Fruit fly (Drosophila melanogaster) whole organism, pupa: ENCODE data around the gene sle.

Source experiments
- CG10348 ChIP-seq: fragments of 200-800 bp; sonication (Bioruptor generic); IDR thresholded peaks from 2 replicates; pipeline ENCODE4 v1.3.6; 2022; ENCODE audit warnings: missing biosample characterization, missing genetic modification characterization
- CG12605 ChIP-seq: fragments of 200-800 bp; sonication (Bioruptor generic); IDR thresholded peaks from 2 replicates; pipeline ENCODE4 v1.3.6; 2022; ENCODE audit warnings: missing biosample characterization, missing genetic modification characterization
- CG13204 ChIP-seq: fragments of 200-800 bp; sonication (Bioruptor generic); optimal IDR thresholded peaks from 2 replicates; lab custom pipeline; 2018; ENCODE audit warnings: missing biosample characterization, mild to moderate bottlenecking, missing genetic modification characterization, moderate library complexity
- CG14655 ChIP-seq: fragments of 200-800 bp; sonication (Bioruptor generic); optimal IDR thresholded peaks from 3 replicates; lab custom pipeline; 2017; ENCODE audit warnings: mild to moderate bottlenecking, missing biosample characterization, missing genetic modification reagents, missing genetic modification characterization
- CG15710 ChIP-seq: fragments of 200-800 bp; sonication (Bioruptor generic); optimal IDR thresholded peaks from 2 replicates; lab custom pipeline; 2018; ENCODE audit warnings: missing biosample characterization, mild to moderate bottlenecking, missing genetic modification characterization, moderate library complexity
- CG17806 ChIP-seq: fragments of 200-800 bp; sonication (Bioruptor generic); optimal IDR thresholded peaks from 2 replicates; lab custom pipeline; 2018; ENCODE audit warnings: missing biosample characterization, mild to moderate bottlenecking, missing genetic modification characterization, moderate library complexity
- CG32121 ChIP-seq: fragments of 200-800 bp; sonication (Bioruptor generic); IDR thresholded peaks from 2 replicates; pipeline ENCODE4 v1.3.6; 2022; ENCODE audit warnings: missing biosample characterization, missing genetic modification characterization
- CG34367 ChIP-seq: fragments of 200-800 bp; sonication (Bioruptor generic); optimal IDR thresholded peaks from 2 replicates; lab custom pipeline; 2018; ENCODE audit warnings: missing biosample characterization, mild to moderate bottlenecking, missing genetic modification characterization
- CG4496 ChIP-seq: fragments of 200-800 bp; sonication (Bioruptor generic); IDR thresholded peaks from 3 replicates; pipeline ENCODE4 v1.3.6; 2022; ENCODE audit warnings: missing biosample characterization, missing genetic modification characterization
- CG8159 ChIP-seq: fragments of 200-800 bp; sonication (Bioruptor generic); optimal IDR thresholded peaks from 3 replicates; lab custom pipeline; 2018; ENCODE audit warnings: missing biosample characterization, mild to moderate bottlenecking, missing genetic modification characterization, moderate library complexity
- CG8301 ChIP-seq: fragments of 200-800 bp; sonication (Bioruptor generic); optimal IDR thresholded peaks from 2 replicates; lab custom pipeline; 2018; ENCODE audit warnings: missing biosample characterization, mild to moderate bottlenecking, missing genetic modification characterization
- CG9948 ChIP-seq: fragments of 200-800 bp; sonication (Bioruptor generic); optimal IDR thresholded peaks from 2 replicates; lab custom pipeline; 2018; ENCODE audit warnings: missing biosample characterization, mild to moderate bottlenecking, missing genetic modification characterization, moderate library complexity
- D1 ChIP-seq: fragments of 200-800 bp; sonication (Bioruptor generic); optimal IDR thresholded peaks from 2 replicates; lab custom pipeline; 2018; ENCODE audit warnings: missing biosample characterization, mild to moderate bottlenecking, missing genetic modification characterization, moderate library complexity
- EcR ChIP-seq: fragments of 200-800 bp; sonication (Bioruptor generic); optimal IDR thresholded peaks from 3 replicates; lab custom pipeline; 2019; ENCODE audit warnings: missing biosample characterization, missing genetic modification characterization, mild to moderate bottlenecking, moderate library complexity, missing genetic modification reagents
- Ets98B ChIP-seq: fragments of 200-800 bp; sonication (Bioruptor generic); IDR thresholded peaks from 2 replicates; pipeline ENCODE4 v1.3.6; 2022; ENCODE audit warnings: missing biosample characterization, missing genetic modification characterization
- Pif1A ChIP-seq: fragments of 200-800 bp; sonication (Bioruptor generic); optimal IDR thresholded peaks from 3 replicates; lab custom pipeline; 2016; ENCODE audit warnings: missing biosample characterization, missing genetic modification characterization
- Pif1B ChIP-seq: fragments of 200-800 bp; sonication (Bioruptor generic); optimal IDR thresholded peaks from 3 replicates; lab custom pipeline; 2016; ENCODE audit warnings: missing biosample characterization, missing genetic modification characterization
- Snoo ChIP-seq: fragments of 200-800 bp; sonication (Bioruptor generic); optimal IDR thresholded peaks from 3 replicates; lab custom pipeline; 2017; ENCODE audit warnings: missing biosample characterization, mild to moderate bottlenecking, missing genetic modification characterization, inconsistent platforms
- fd96Ca ChIP-seq: fragments of 200-800 bp; sonication (Bioruptor generic); IDR thresholded peaks from 3 replicates; pipeline ENCODE4 v1.3.6; 2022; ENCODE audit warnings: missing biosample characterization, missing genetic modification characterization
- gl ChIP-seq: fragments of 200-800 bp; sonication (Bioruptor generic); optimal IDR thresholded peaks from 2 replicates; lab custom pipeline; 2018; ENCODE audit warnings: missing biosample characterization, mild to moderate bottlenecking, missing genetic modification characterization
- rn ChIP-seq: fragments of 200-800 bp; sonication (Bioruptor generic); IDR thresholded peaks from 2 replicates; pipeline ENCODE4 v1.3.6; 2022; ENCODE audit warnings: missing biosample characterization, missing genetic modification characterization

The sle gene

DNA sequence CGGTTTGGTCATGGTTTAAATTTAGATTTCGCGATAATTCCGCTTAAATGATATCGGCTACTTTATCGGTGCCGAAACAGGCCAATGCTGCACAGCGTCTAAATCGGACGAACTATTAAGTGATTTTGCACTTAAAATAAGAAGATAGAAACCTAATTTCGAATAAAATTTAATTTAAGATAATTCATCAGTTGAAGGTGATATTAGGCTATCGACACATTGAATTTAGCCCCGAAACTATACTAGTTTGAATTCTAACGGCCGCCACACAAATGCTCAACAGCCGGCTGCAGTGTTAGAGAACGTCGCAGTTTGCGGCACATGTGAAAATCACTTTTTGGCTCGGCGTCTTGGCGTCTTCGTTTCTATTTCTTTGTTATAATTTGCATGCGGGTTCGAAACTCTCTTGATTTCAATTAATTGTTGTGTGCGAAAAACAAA, at the start of gene sle:
Gene sle, plus strand, starts transcription at position 293 of the 441 bp plus-strand sequence.
- TF ChIP-seq Snoo (tag; lab: Kevin White, UChicago) (peak; percentile 62), fd96Ca (GFP tag; lab: Robert Waterston, UW) (0 out of 3 replicates have a peak, but pooled peaks have one; percentile 7), CG4496 (peak; percentile 16; the same call in 1 of the 3 replicates), CG34367 (tag; lab: Kevin White, UChicago) (no peak), CG9948 (tag; lab: Kevin White, UChicago) (peak; percentile 2), CG32121 (GFP tag; lab: Robert Waterston, UW) (no peak), CG15710 (tag; lab: Kevin White, UChicago) (peak; percentile 17), CG17806 (tag; lab: Kevin White, UChicago) (peak; percentile 28)

dm6 chr3R:10284169-10284568, 48.7 kb upstream of the sle start:
- TF ChIP-seq Pif1A (GFP tag; lab: Kevin White, UChicago) = no peak
- TF ChIP-seq Pif1B (GFP tag; lab: Kevin White, UChicago) = no peak
- TF ChIP-seq EcR (GFP tag; lab: Kevin White, UChicago) = no peak
- no peak for TF ChIP-seq CG8301
- TF ChIP-seq Ets98B (GFP tag; lab: Robert Waterston, UW) = no peak; the same call in 1 of the 2 replicates
- no peak for TF ChIP-seq fd96Ca (GFP tag; lab: Robert Waterston, UW)
- no peak for TF ChIP-seq CG34367 (tag; lab: Kevin White, UChicago)
- no peak for TF ChIP-seq gl (tag; lab: Kevin White, UChicago)
- TF ChIP-seq rn (GFP tag; lab: Robert Waterston, UW) = no peak
- no peak for TF ChIP-seq CG10348 (GFP tag; lab: Robert Waterston, UW)
- TF ChIP-seq D1 (tag; lab: Kevin White, UChicago) = no peak
- no peak for TF ChIP-seq CG4496
- no peak for TF ChIP-seq CG9948 (tag; lab: Kevin White, UChicago)
- TF ChIP-seq CG15710 (tag; lab: Kevin White, UChicago) = no peak
- TF ChIP-seq CG12605 (GFP tag; lab: Robert Waterston, UW) = no peak
- TF ChIP-seq CG8159 (tag; lab: Kevin White, UChicago) = no peak
- no peak for TF ChIP-seq CG17806 (tag; lab: Kevin White, UChicago)
- no peak for TF ChIP-seq CG14655 (GFP tag; lab: Kevin White, UChicago)

DNA sequence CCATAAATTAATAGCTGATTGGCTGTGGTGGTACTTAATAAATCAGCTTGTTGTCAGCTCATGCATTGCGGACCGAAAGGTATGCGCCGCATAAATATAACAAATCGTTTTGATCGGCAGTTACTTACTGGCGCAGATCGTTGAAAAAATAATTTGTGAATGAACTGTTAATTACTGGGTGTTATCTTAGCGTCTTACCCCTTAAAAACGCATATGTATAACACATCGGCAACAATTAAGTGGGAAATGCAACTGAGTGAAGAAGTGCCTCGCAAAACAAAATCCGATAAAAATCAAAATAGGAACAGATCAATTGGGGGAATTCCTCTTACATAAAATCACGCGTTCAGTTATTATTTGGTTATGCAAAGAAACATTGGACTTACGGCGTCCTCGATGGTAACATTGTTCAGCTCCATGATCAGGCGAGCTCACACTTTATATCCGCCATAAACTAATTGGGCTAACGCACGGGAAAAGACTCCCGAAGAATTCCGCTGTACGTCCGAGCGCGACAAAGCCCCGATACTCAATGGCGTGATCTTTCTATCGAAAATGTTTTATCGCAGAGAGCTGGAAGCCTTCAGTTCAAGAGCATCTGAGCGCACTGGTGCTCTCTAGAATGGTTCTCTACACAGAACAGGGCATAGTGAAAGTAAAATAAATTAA, 21.7 kb upstream of the sle start, which contains the start of gene CG6293:
Gene CG6293, minus strand, starts transcription at position 538 of the 669 bp plus-strand sequence.
- TF ChIP-seq CG12605 (GFP tag; lab: Robert Waterston, UW) = no peak
- no peak for TF ChIP-seq CG17806 (tag; lab: Kevin White, UChicago)
- no peak for TF ChIP-seq D1 (tag; lab: Kevin White, UChicago)
- no peak for TF ChIP-seq Pif1B (GFP tag; lab: Kevin White, UChicago)
- no peak for TF ChIP-seq CG8301
- no peak for TF ChIP-seq Ets98B (GFP tag; lab: Robert Waterston, UW)
- TF ChIP-seq CG4496 = no peak
- no peak for TF ChIP-seq EcR (GFP tag; lab: Kevin White, UChicago)
- no peak for TF ChIP-seq CG15710 (tag; lab: Kevin White, UChicago)
- TF ChIP-seq Pif1A (GFP tag; lab: Kevin White, UChicago) = no peak
- no peak for TF ChIP-seq CG10348 (GFP tag; lab: Robert Waterston, UW)
- no peak for TF ChIP-seq CG34367 (tag; lab: Kevin White, UChicago)
- no peak for TF ChIP-seq CG9948 (tag; lab: Kevin White, UChicago)
- TF ChIP-seq CG8159 (tag; lab: Kevin White, UChicago) = no peak
- TF ChIP-seq CG13204 (GFP tag; lab: Kevin White, UChicago) = no peak
- no peak for TF ChIP-seq rn (GFP tag; lab: Robert Waterston, UW)
- no peak for TF ChIP-seq CG14655 (GFP tag; lab: Kevin White, UChicago)
- no peak; the same call in 2 of the 3 replicates for TF ChIP-seq fd96Ca (GFP tag; lab: Robert Waterston, UW)

- no peak for TF ChIP-seq CG10348 (GFP tag; lab: Robert Waterston, UW)
- TF ChIP-seq Ets98B (GFP tag; lab: Robert Waterston, UW) = no peak
- no peak for TF ChIP-seq CG13204 (GFP tag; lab: Kevin White, UChicago)
- no peak for TF ChIP-seq CG32121 (GFP tag; lab: Robert Waterston, UW)
- no peak for TF ChIP-seq gl (tag; lab: Kevin White, UChicago)
Measured at dm6 chr3R:10311745-10312088, 21.2 kb upstream of the sle start.

- TF ChIP-seq rn (GFP tag; lab: Robert Waterston, UW) (no peak), CG14655 (GFP tag; lab: Kevin White, UChicago) (no peak), Snoo (tag; lab: Kevin White, UChicago) (no peak), CG17806 (tag; lab: Kevin White, UChicago) (no peak), CG34367 (tag; lab: Kevin White, UChicago) (no peak), EcR (GFP tag; lab: Kevin White, UChicago) (no peak), CG10348 (GFP tag; lab: Robert Waterston, UW) (no peak), CG13204 (GFP tag; lab: Kevin White, UChicago) (no peak), D1 (tag; lab: Kevin White, UChicago) (no peak), CG32121 (GFP tag; lab: Robert Waterston, UW) (no peak), gl (tag; lab: Kevin White, UChicago) (no peak), CG4496 (no peak), CG8301 (no peak), Ets98B (GFP tag; lab: Robert Waterston, UW) (no peak), CG12605 (GFP tag; lab: Robert Waterston, UW) (no peak), CG8159 (tag; lab: Kevin White, UChicago) (no peak), Pif1B (GFP tag; lab: Kevin White, UChicago) (no peak), CG9948 (tag; lab: Kevin White, UChicago) (no peak)
Measured at dm6 chr3R:10330734-10331642, 1.9 kb upstream of the sle start, which contains the start of the genes Bruce and CG12818. Bruce (minus strand) TSS chr3R:10331353. CG12818 (plus strand) TSS chr3R:10331581.
